Fruit fly (Drosophila melanogaster) S2 (cell line): Measurements from ENCODE around the gene CG9886.

Experiments used
- CG8478 ChIP-seq: fragments of >200 bp; optimal IDR thresholded peaks from 2 replicates; lab custom pipeline; 2018
- CTCF ChIP-seq, 2 experiments: fragments of >200 bp; optimal IDR thresholded peaks; 2 replicates each; lab custom pipeline; 2018

- no peak for TF ChIP-seq CTCF (optimal IDR thresholded peaks at IDR 0.05; lab: Kevin White, UChicago)
- TF ChIP-seq CG8478 (lab: Kevin White, UChicago), result no peak
Observed at dm6 chr2L:2382971-2383370, 37.7 kb upstream of the CG9886 start, which contains the start of gene PIG-Wa.
